Worm (Caenorhabditis elegans) whole organism, mixed stage, embryonic: ENCODE measurements around the gene str-217.

ENCODE experiments used
- bed-3 ChIP-seq: fragments of 200-800 bp; sonication (Bioruptor generic); optimal IDR thresholded peaks from 3 replicates; lab custom pipeline; 2018; ENCODE audit warnings: mild to moderate bottlenecking, missing genetic modification characterization, moderate library complexity, missing compliant biosample characterization
- blmp-1 ChIP-seq: fragments of 150-350 bp; optimal IDR thresholded peaks from 2 replicates; lab custom pipeline; 2014; ENCODE audit warnings: missing biosample characterization, missing genetic modification characterization
- ceh-43 ChIP-seq: fragments of 200-800 bp; sonication (Bioruptor generic); optimal IDR thresholded peaks from 2 replicates; lab custom pipeline; 2018; ENCODE audit warnings: mild to moderate bottlenecking, missing genetic modification characterization, moderate library complexity, missing compliant biosample characterization
- elt-1 ChIP-seq: sonication (generic microtip); optimal IDR thresholded peaks from 2 replicates; lab custom pipeline; 2017; ENCODE audit warnings: missing genetic modification characterization, mild to moderate bottlenecking, missing compliant biosample characterization, antibody characterized with exemption, moderate library complexity, borderline replicate concordance; ENCODE audit not compliant: insufficient read depth
- lin-13 ChIP-seq: fragments of 150-350 bp; optimal IDR thresholded peaks from 2 replicates; lab custom pipeline; 2014; ENCODE audit warnings: missing biosample characterization, missing genetic modification characterization
- mls-2 ChIP-seq: sonication (generic microtip); optimal IDR thresholded peaks from 2 replicates; lab custom pipeline; 2016; ENCODE audit warnings: mild to moderate bottlenecking, missing genetic modification characterization, moderate library complexity, missing compliant biosample characterization
- nhr-76 ChIP-seq: sonication (generic microtip); optimal IDR thresholded peaks from 2 replicates; lab custom pipeline; 2017; ENCODE audit warnings: missing biosample characterization, missing genetic modification characterization
- unc-120 ChIP-seq: sonication (generic microtip); optimal IDR thresholded peaks from 2 replicates; lab custom pipeline; 2017; ENCODE audit warnings: missing genetic modification characterization, missing compliant biosample characterization; ENCODE audit not compliant: poor library complexity, severe bottlenecking
- ztf-11 ChIP-seq: fragments of 150-350 bp; optimal IDR thresholded peaks from 2 replicates; lab custom pipeline; 2014; ENCODE audit warnings: missing biosample characterization, missing genetic modification characterization

DNA sequence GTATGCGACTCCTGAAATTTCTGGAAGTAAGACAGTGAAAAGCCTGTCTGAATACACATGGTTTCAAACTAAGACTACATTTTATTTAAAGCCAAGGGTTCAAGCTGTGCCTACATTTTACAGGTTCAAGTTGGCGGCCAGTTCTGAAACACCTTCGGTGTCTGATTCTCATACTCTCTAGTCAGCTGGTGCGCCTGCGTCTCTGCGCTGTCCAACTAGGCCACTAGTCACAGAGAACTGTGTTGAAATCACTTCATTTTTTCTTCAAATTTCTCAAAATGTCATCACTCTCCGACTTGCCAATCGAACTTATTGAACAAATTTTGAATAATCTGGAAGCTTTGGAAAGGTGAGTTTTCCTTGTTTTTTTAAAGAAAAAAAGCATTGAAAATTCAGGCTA is 33.5 kb downstream of the str-217 start, which contains the start of gene fbxa-90:
- TF ChIP-seq bed-3 (GFP tag; lab: Kevin White, UChicago) (no peak), nhr-76 (tag; lab: Kevin White, UChicago) (no peak), elt-1 (tag; lab: Kevin White, UChicago) (no peak), mls-2 (tag; lab: Kevin White, UChicago) (no peak), unc-120 (tag; lab: Kevin White, UChicago) (no peak), ztf-11 (tag; lab: Kevin White, UChicago) (no peak), lin-13 (no peak), blmp-1 (tag; lab: Kevin White, UChicago) (no peak), ceh-43 (GFP tag; lab: Kevin White, UChicago) (no peak)
